Fruit fly (Drosophila melanogaster) whole organism, pupa: ENCODE data around the gene mats.

ENCODE experiments used
- CG10348 ChIP-seq: fragments of 200-800 bp; sonication (Bioruptor generic); IDR thresholded peaks from 2 replicates; pipeline ENCODE4 v1.3.6; 2022; ENCODE audit warnings: missing biosample characterization, missing genetic modification characterization
- CG12605 ChIP-seq: fragments of 200-800 bp; sonication (Bioruptor generic); IDR thresholded peaks from 2 replicates; pipeline ENCODE4 v1.3.6; 2022; ENCODE audit warnings: missing biosample characterization, missing genetic modification characterization
- CG13204 ChIP-seq: fragments of 200-800 bp; sonication (Bioruptor generic); optimal IDR thresholded peaks from 2 replicates; lab custom pipeline; 2018; ENCODE audit warnings: missing biosample characterization, mild to moderate bottlenecking, missing genetic modification characterization, moderate library complexity
- CG14655 ChIP-seq: fragments of 200-800 bp; sonication (Bioruptor generic); optimal IDR thresholded peaks from 3 replicates; lab custom pipeline; 2017; ENCODE audit warnings: mild to moderate bottlenecking, missing biosample characterization, missing genetic modification reagents, missing genetic modification characterization
- CG15710 ChIP-seq: fragments of 200-800 bp; sonication (Bioruptor generic); optimal IDR thresholded peaks from 2 replicates; lab custom pipeline; 2018; ENCODE audit warnings: missing biosample characterization, mild to moderate bottlenecking, missing genetic modification characterization, moderate library complexity
- CG17806 ChIP-seq: fragments of 200-800 bp; sonication (Bioruptor generic); optimal IDR thresholded peaks from 2 replicates; lab custom pipeline; 2018; ENCODE audit warnings: missing biosample characterization, mild to moderate bottlenecking, missing genetic modification characterization, moderate library complexity
- CG32121 ChIP-seq: fragments of 200-800 bp; sonication (Bioruptor generic); IDR thresholded peaks from 2 replicates; pipeline ENCODE4 v1.3.6; 2022; ENCODE audit warnings: missing biosample characterization, missing genetic modification characterization
- CG34367 ChIP-seq: fragments of 200-800 bp; sonication (Bioruptor generic); optimal IDR thresholded peaks from 2 replicates; lab custom pipeline; 2018; ENCODE audit warnings: missing biosample characterization, mild to moderate bottlenecking, missing genetic modification characterization
- CG4496 ChIP-seq: fragments of 200-800 bp; sonication (Bioruptor generic); IDR thresholded peaks from 3 replicates; pipeline ENCODE4 v1.3.6; 2022; ENCODE audit warnings: missing biosample characterization, missing genetic modification characterization
- CG8159 ChIP-seq: fragments of 200-800 bp; sonication (Bioruptor generic); optimal IDR thresholded peaks from 3 replicates; lab custom pipeline; 2018; ENCODE audit warnings: missing biosample characterization, mild to moderate bottlenecking, missing genetic modification characterization, moderate library complexity
- CG8301 ChIP-seq: fragments of 200-800 bp; sonication (Bioruptor generic); optimal IDR thresholded peaks from 2 replicates; lab custom pipeline; 2018; ENCODE audit warnings: missing biosample characterization, mild to moderate bottlenecking, missing genetic modification characterization
- CG9948 ChIP-seq: fragments of 200-800 bp; sonication (Bioruptor generic); optimal IDR thresholded peaks from 2 replicates; lab custom pipeline; 2018; ENCODE audit warnings: missing biosample characterization, mild to moderate bottlenecking, missing genetic modification characterization, moderate library complexity
- EcR ChIP-seq: fragments of 200-800 bp; sonication (Bioruptor generic); optimal IDR thresholded peaks from 3 replicates; lab custom pipeline; 2019; ENCODE audit warnings: missing biosample characterization, missing genetic modification characterization, mild to moderate bottlenecking, moderate library complexity, missing genetic modification reagents
- Ets98B ChIP-seq: fragments of 200-800 bp; sonication (Bioruptor generic); IDR thresholded peaks from 2 replicates; pipeline ENCODE4 v1.3.6; 2022; ENCODE audit warnings: missing biosample characterization, missing genetic modification characterization
- Pif1A ChIP-seq: fragments of 200-800 bp; sonication (Bioruptor generic); optimal IDR thresholded peaks from 3 replicates; lab custom pipeline; 2016; ENCODE audit warnings: missing biosample characterization, missing genetic modification characterization
- Pif1B ChIP-seq: fragments of 200-800 bp; sonication (Bioruptor generic); optimal IDR thresholded peaks from 3 replicates; lab custom pipeline; 2016; ENCODE audit warnings: missing biosample characterization, missing genetic modification characterization
- Snoo ChIP-seq: fragments of 200-800 bp; sonication (Bioruptor generic); optimal IDR thresholded peaks from 3 replicates; lab custom pipeline; 2017; ENCODE audit warnings: missing biosample characterization, mild to moderate bottlenecking, missing genetic modification characterization, inconsistent platforms
- fd96Ca ChIP-seq: fragments of 200-800 bp; sonication (Bioruptor generic); IDR thresholded peaks from 3 replicates; pipeline ENCODE4 v1.3.6; 2022; ENCODE audit warnings: missing biosample characterization, missing genetic modification characterization
- gl ChIP-seq: fragments of 200-800 bp; sonication (Bioruptor generic); optimal IDR thresholded peaks from 2 replicates; lab custom pipeline; 2018; ENCODE audit warnings: missing biosample characterization, mild to moderate bottlenecking, missing genetic modification characterization
- rn ChIP-seq: fragments of 200-800 bp; sonication (Bioruptor generic); IDR thresholded peaks from 2 replicates; pipeline ENCODE4 v1.3.6; 2022; ENCODE audit warnings: missing biosample characterization, missing genetic modification characterization

The mats gene

DNA sequence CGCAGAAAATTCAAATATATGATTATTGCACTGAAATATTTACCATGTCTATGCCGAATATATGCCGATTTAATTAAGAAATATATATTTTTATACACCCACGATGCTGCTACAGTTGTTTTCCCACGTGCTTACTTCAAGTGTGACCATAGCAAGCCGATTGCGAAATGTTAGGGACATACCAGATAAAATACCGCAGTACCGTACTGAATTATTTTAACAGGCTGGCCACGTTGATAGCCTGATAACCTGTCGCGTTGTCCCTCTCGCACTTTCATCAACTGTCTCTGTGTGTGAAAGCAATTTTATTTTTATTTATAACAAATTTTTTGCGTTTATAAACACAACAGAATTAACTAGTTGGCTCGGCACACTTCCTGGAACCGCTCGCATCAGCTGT is at the start of gene mats, which contains the start of gene Nop56:
TSS of gene mats (plus strand) at position 251 of the 400 bp plus-strand sequence.
TSS of gene Nop56 (minus strand) at position 158 of the 400 bp plus-strand sequence.
- no peak for TF ChIP-seq gl (tag; lab: Kevin White, UChicago)
- no peak for TF ChIP-seq Snoo (tag; lab: Kevin White, UChicago)
- no peak for TF ChIP-seq CG32121 (GFP tag; lab: Robert Waterston, UW)
- 0 out of 3 replicates have a peak, but pooled peaks have one; percentile 29 for TF ChIP-seq CG4496 (GFP tag; lab: Robert Waterston, UW)

DNA sequence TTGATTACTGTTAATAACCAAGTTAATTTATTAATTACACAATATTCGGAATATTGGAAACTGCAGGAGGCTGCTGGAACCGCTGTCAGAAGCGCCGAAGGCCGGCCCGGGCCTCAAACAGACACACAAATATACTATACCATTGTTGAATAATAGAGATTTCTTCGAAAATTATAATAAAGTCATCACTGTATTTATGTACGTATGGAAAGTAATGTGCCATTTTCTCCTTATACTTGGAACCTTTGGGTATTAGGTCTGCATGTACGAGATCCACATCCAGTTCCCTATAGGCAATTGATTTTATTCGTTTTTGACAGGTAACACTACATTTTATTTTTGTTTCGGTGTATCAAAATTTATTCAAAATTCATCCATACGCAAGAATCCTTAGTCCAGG is 48.4 kb upstream of the mats start, which contains the start of gene CG7069:
TSS of gene CG7069 (plus strand) at position 301 of the 400 bp plus-strand sequence.
- TF ChIP-seq rn (GFP tag; lab: Robert Waterston, UW) (no peak), CG34367 (tag; lab: Kevin White, UChicago) (no peak)

DNA sequence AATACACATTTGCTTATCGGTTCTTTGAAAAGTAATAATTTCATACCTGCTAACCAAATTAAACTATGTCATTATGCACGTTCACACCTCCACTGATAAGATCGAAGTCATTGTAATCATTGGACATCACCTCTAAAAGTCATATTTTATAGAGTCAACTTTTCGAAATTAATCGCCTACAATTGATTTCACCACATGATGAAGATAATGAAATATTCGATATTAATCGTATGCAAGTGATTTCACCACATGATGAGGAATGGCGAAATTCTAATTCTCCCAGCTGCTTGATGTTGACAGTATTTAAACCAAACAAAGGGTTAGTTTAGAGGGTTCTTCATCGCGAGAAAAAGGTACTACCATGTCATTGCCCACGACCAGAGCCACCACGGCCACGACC is 45.3 kb upstream of the mats start, which contains the start of gene CG18596:
TSS of gene CG18596 (plus strand) at position 250 of the 400 bp plus-strand sequence.
- no peak for TF ChIP-seq CG4496 (GFP tag; lab: Robert Waterston, UW)
- TF ChIP-seq CG34367 (tag; lab: Kevin White, UChicago), result no peak
- no peak for TF ChIP-seq fd96Ca (GFP tag; lab: Robert Waterston, UW)
- TF ChIP-seq CG14655 (GFP tag; lab: Kevin White, UChicago), result no peak
- TF ChIP-seq CG13204, result no peak
- TF ChIP-seq Snoo (tag; lab: Kevin White, UChicago), result no peak
- TF ChIP-seq CG15710, result no peak
- TF ChIP-seq CG8301 (tag; lab: Kevin White, UChicago), result no peak
- no peak for TF ChIP-seq CG12605 (GFP tag; lab: Robert Waterston, UW)
- no peak for TF ChIP-seq gl (tag; lab: Kevin White, UChicago)
- no peak for TF ChIP-seq rn (GFP tag; lab: Robert Waterston, UW)

DNA sequence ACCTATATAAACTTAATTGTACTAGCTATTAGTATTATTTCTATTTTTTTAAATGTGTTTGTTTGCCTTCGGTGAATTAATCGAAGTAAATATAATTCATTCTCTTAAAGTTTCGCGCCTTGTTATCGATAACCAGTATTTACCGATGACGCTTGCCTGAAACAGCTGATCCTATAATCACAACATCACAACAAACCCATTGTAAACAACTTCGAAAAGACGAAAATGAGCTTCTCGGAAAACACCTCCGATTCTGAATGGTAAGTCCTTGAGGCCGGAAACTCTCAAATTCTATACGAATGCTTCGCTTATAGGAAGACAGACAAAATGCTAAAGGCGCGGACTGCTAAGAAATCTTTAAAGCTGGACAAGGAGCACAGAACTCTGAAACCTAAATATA is 41.0 kb upstream of the mats start, which contains the start of gene CG34149:
TSS of gene CG34149 (plus strand) at position 187 of the 400 bp plus-strand sequence.
- TF ChIP-seq CG4496 (GFP tag; lab: Robert Waterston, UW), result no peak
- TF ChIP-seq CG10348, result no peak
- TF ChIP-seq CG8159 (tag; lab: Kevin White, UChicago), result no peak
- TF ChIP-seq CG9948 (tag; lab: Kevin White, UChicago), result no peak
- no peak for TF ChIP-seq CG15710
- no peak for TF ChIP-seq Ets98B (GFP tag; lab: Robert Waterston, UW)
- no peak for TF ChIP-seq CG14655 (GFP tag; lab: Kevin White, UChicago)
- no peak for TF ChIP-seq Pif1A (GFP tag; lab: Kevin White, UChicago)
- TF ChIP-seq CG17806 (tag; lab: Kevin White, UChicago), result no peak
- no peak for TF ChIP-seq EcR (GFP tag; lab: Kevin White, UChicago)
- TF ChIP-seq Pif1B (GFP tag; lab: Kevin White, UChicago), result no peak
- TF ChIP-seq CG12605 (GFP tag; lab: Robert Waterston, UW), result no peak
- no peak for TF ChIP-seq Snoo (tag; lab: Kevin White, UChicago)
- no peak for TF ChIP-seq CG13204
- no peak for TF ChIP-seq CG8301 (tag; lab: Kevin White, UChicago)
- no peak for TF ChIP-seq rn (GFP tag; lab: Robert Waterston, UW)

DNA sequence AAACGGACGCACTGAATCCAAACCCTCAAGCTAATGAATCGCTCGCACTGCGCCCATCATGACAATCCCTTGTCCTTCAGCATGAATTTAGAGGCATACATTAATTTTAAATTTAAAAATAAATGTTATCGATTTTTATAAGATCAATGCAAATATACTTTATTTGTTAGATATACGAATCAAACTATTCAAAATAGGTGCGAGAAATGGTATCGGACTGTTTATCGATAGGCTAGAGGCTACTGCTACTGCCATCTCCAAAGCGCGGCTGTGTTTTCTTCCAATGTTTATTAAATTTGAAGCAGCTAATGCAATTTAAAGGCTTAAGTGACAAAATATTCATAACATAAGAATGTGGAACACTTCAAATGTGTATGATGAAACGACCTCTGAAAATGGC is 39.9 kb upstream of the mats start, which contains the start of gene CG43342:
TSS of gene CG43342 (plus strand) at position 264 of the 400 bp plus-strand sequence.
- no peak for TF ChIP-seq CG9948 (tag; lab: Kevin White, UChicago)
- TF ChIP-seq CG10348, result no peak
- TF ChIP-seq Snoo (tag; lab: Kevin White, UChicago), result no peak
- TF ChIP-seq CG8159 (tag; lab: Kevin White, UChicago), result no peak
- TF ChIP-seq CG14655 (GFP tag; lab: Kevin White, UChicago), result no peak
- no peak for TF ChIP-seq rn (GFP tag; lab: Robert Waterston, UW)
- TF ChIP-seq Pif1A (GFP tag; lab: Kevin White, UChicago), result no peak
- no peak for TF ChIP-seq CG12605 (GFP tag; lab: Robert Waterston, UW)
- no peak for TF ChIP-seq CG34367 (tag; lab: Kevin White, UChicago)
- TF ChIP-seq CG17806 (tag; lab: Kevin White, UChicago), result no peak
- no peak for TF ChIP-seq CG8301 (tag; lab: Kevin White, UChicago)
- TF ChIP-seq gl (tag; lab: Kevin White, UChicago), result no peak

DNA sequence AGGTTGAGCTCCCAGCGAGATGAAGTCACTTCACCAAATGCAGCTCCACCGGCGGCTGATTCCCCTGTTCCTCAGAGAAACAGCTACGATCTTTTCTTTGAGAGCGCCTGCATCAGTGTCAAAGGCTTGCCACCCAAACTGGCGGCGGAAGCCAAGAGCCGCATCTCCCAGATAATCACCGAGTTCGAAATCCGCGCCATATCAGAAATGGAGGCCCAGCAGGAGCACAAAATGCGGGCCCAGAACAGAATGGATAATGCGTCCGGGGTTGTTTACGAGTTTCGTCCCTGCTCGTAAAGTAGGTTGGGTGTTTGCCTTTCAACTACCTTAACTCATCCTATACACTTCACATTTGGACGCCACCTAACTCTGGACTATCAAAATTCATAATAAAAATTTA is 39.2 kb upstream of the mats start, which contains the start of gene Gpdh3:
TSS of gene Gpdh3 (plus strand) at position 301 of the 400 bp plus-strand sequence.
- no peak for TF ChIP-seq CG12605 (GFP tag; lab: Robert Waterston, UW)
- no peak for TF ChIP-seq CG10348
- no peak for TF ChIP-seq CG9948 (tag; lab: Kevin White, UChicago)
- TF ChIP-seq, all 21 proteins: peak for 0

DNA sequence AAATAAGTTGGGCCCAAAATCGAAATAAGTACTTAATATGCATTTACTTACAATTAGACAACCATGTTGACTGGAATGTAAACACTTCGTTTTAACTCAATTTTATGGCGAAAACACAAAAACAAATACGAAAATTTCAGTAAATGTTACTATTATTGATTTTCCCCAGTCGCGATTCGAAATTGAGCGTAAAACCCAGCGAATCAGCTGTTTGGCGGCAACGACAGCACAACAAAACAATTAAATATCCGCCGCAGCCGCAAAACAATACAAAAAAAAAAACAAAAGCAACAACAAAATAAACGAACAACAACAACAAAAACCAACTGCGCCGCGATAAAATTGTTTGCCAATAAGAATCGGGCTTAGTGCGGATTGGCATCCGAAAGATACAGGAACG is 31.3 kb upstream of the mats start, which contains the start of the genes CAH8 and CG7059:
TSS of gene CAH8 (minus strand) at position 101 of the 400 bp plus-strand sequence.
TSS of gene CG7059 (plus strand) at position 167 of the 400 bp plus-strand sequence.
- TF ChIP-seq CG12605 (GFP tag; lab: Robert Waterston, UW) (0 out of 2 replicates have a peak, but pooled peaks have one; percentile 11), CG8159 (tag; lab: Kevin White, UChicago) (no peak)
